Worm (Caenorhabditis elegans): ENCODE measurements around the gene srg-58.

srg-58 gene

ce11 chrV:2759456-2759855, at the start of gene srg-58:
srg-58 (minus strand) TSS chrV:2759556.
- TF ChIP-seq fkh-4 (tag; optimal IDR thresholded peaks at IDR 0.05; ENCODE audit: borderline replicate concordance), result no peak
- TF ChIP-seq ama-1 (optimal IDR thresholded peaks at IDR 0.05), result no peak
- TF ChIP-seq egl-27 (tag; optimal IDR thresholded peaks at IDR 0.05), result no peak
- TF ChIP-seq Y116A8C.19 (tag; optimal IDR thresholded peaks at IDR 0.05; ENCODE audit: borderline replicate concordance), result no peak
- no peak for TF ChIP-seq snu-23 (GFP tag; optimal IDR thresholded peaks at IDR 0.05)
- no peak for TF ChIP-seq tbx-2 (tag; optimal IDR thresholded peaks at IDR 0.05)
- TF ChIP-seq lin-35 (GFP tag; optimal IDR thresholded peaks at IDR 0.05), result no peak
- TF ChIP-seq nhr-19 (GFP tag; conservative IDR thresholded peaks at IDR 0.05), result no peak
- TF ChIP-seq lin-13 (GFP tag; optimal IDR thresholded peaks at IDR 0.05), result no peak
- no peak for TF ChIP-seq xbp-1 (tag; optimal IDR thresholded peaks at IDR 0.05)
- no peak for TF ChIP-seq elt-3 (tag; optimal IDR thresholded peaks at IDR 0.05)

- no peak for TF ChIP-seq lin-35 (GFP tag; optimal IDR thresholded peaks at IDR 0.05)
- no peak for TF ChIP-seq snu-23 (GFP tag; optimal IDR thresholded peaks at IDR 0.05)
- no peak for TF ChIP-seq sptf-1 (tag; optimal IDR thresholded peaks at IDR 0.05)
- TF ChIP-seq rnt-1 (tag; optimal IDR thresholded peaks at IDR 0.05), result no peak
- TF ChIP-seq irx-1 (tag; optimal IDR thresholded peaks at IDR 0.05), result no peak
- TF ChIP-seq Y116A8C.19 (tag; optimal IDR thresholded peaks at IDR 0.05; ENCODE audit: borderline replicate concordance), result no peak
- TF ChIP-seq C04F5.9 (tag; optimal IDR thresholded peaks at IDR 0.05), result no peak
- no peak for TF ChIP-seq nhr-47 (tag; optimal IDR thresholded peaks at IDR 0.05)
- no peak for TF ChIP-seq egl-13 (tag; optimal IDR thresholded peaks at IDR 0.05)
Observed at ce11 chrV:2807760-2808159, 48.4 kb upstream of the srg-58 start, which contains the start of gene ketn-1. ketn-1 (minus strand) TSS chrV:2807860.

- TF ChIP-seq sup-37 (GFP tag; optimal IDR thresholded peaks at IDR 0.05) (no peak), ztf-4 (tag; optimal IDR thresholded peaks at IDR 0.05) (no peak), isw-1 (GFP tag; IDR thresholded peaks at IDR 0.05) (no peak), nhr-76 (tag; optimal IDR thresholded peaks at IDR 0.05) (no peak), mdl-1 (tag; optimal IDR thresholded peaks at IDR 0.05) (no peak), grh-1 (GFP tag; IDR thresholded peaks at IDR 0.05) (no peak), nhr-71 (tag; optimal IDR thresholded peaks at IDR 0.05) (peak; percentile 20), snu-23 (GFP tag; optimal IDR thresholded peaks at IDR 0.05) (peak; percentile 4), pqm-1 (tag; optimal IDR thresholded peaks at IDR 0.05) (no peak), mab-9 (GFP tag; IDR thresholded peaks at IDR 0.05) (no peak), rnt-1 (tag; optimal IDR thresholded peaks at IDR 0.05) (peak; percentile 59), unc-130 (tag; optimal IDR thresholded peaks at IDR 0.05) (peak; percentile 27), nhr-19 (GFP tag; conservative IDR thresholded peaks at IDR 0.05) (peak; percentile 11; the same call in 1 of the 2 replicates), lin-39 (tag; optimal IDR thresholded peaks at IDR 0.05) (no peak), lin-14 (GFP tag; optimal IDR thresholded peaks at IDR 0.05) (peak; percentile 71), snpc-4 (tag; optimal IDR thresholded peaks at IDR 0.05) (no peak), tlp-1 (tag; optimal IDR thresholded peaks at IDR 0.05) (no peak), jun-1 (tag; optimal IDR thresholded peaks at IDR 0.05) (no peak), efl-1 (optimal IDR thresholded peaks at IDR 0.05) (no peak), efl-1 (GFP tag; optimal IDR thresholded peaks at IDR 0.05 in 1 of 2) (peak in 1 of 2 experiments; percentile 81), dpl-1 (GFP tag; optimal IDR thresholded peaks at IDR 0.05) (no peak)
Observed at ce11 chrV:2803258-2803657, 43.9 kb upstream of the srg-58 start.

DNA sequence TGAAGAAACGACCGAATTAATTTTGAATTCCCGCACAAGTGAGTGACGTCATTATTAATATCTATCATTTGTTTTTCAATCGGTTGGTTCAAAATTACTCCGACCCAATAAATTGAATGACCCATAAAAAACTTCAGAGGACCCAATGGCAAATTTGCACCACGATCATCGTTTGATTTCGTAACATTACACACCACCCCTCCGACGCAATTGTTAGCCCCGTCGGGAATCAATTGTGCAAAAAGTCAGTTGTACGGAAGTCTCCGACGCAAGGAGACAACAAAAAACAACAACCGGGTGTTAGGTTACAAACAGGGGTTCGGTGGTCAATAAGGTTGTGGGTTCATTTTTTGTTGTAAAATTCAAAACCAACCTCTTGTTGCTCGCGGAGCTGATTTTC, 42.6 kb upstream of the srg-58 start:
- TF ChIP-seq sptf-1 (tag; optimal IDR thresholded peaks at IDR 0.05), result no peak
- peak; percentile 52 for TF ChIP-seq rnt-1 (tag; optimal IDR thresholded peaks at IDR 0.05)
- TF ChIP-seq lin-14 (GFP tag; optimal IDR thresholded peaks at IDR 0.05), result peak; percentile 36
- TF ChIP-seq nhr-71 (tag; optimal IDR thresholded peaks at IDR 0.05), result peak; percentile 25

ce11 chrV:2800676-2801075, 41.3 kb upstream of the srg-58 start:
- TF ChIP-seq hpl-2 (GFP tag; optimal IDR thresholded peaks at IDR 0.05), result no peak
- TF ChIP-seq mef-2 (tag; optimal IDR thresholded peaks at IDR 0.05), result no peak
- no peak for TF ChIP-seq C16A3.4 (tag; optimal IDR thresholded peaks at IDR 0.05)

All from whole organism, L1 larva.